Worm (Caenorhabditis elegans) whole organism, young adult: Measurements from ENCODE around the gene Y45F3A.1.

Source experiments
- B0261.1 ChIP-seq: sonication (generic microtip); optimal IDR thresholded peaks from 2 replicates; lab custom pipeline; 2016; ENCODE audit warnings: mild to moderate bottlenecking, missing genetic modification characterization, moderate library complexity, missing compliant biosample characterization
- C17E4.6 ChIP-seq: fragments of 200-800 bp; sonication (Bioruptor generic); IDR thresholded peaks from 2 replicates; pipeline ENCODE4 v1.3.6; 2022; ENCODE audit warnings: missing genetic modification reagents, missing genetic modification characterization, missing compliant biosample characterization
- F33H1.4 ChIP-seq: fragments of 200-800 bp; sonication (Bioruptor generic); IDR thresholded peaks from 2 replicates; pipeline ENCODE4 v1.3.6; 2022; ENCODE audit warnings: missing genetic modification reagents, missing genetic modification characterization, missing compliant biosample characterization
- F37B4.10 ChIP-seq: fragments of 200-800 bp; sonication (Bioruptor generic); IDR thresholded peaks from 2 replicates; pipeline ENCODE4 v1.3.6; 2022; ENCODE audit warnings: missing genetic modification characterization, missing compliant biosample characterization
- F49E8.2 ChIP-seq: sonication (generic microtip); optimal IDR thresholded peaks from 3 replicates; lab custom pipeline; 2017; ENCODE audit warnings: missing genetic modification characterization, mild to moderate bottlenecking, missing compliant biosample characterization, antibody characterized with exemption, moderate library complexity; ENCODE audit not compliant: insufficient read depth
- F57A8.1 ChIP-seq: fragments of 200-800 bp; sonication (Bioruptor generic); optimal IDR thresholded peaks from 2 replicates; lab custom pipeline; 2018; ENCODE audit warnings: mild to moderate bottlenecking, missing genetic modification characterization, moderate library complexity, missing compliant biosample characterization
- T07F8.4 ChIP-seq: sonication (generic microtip); optimal IDR thresholded peaks from 2 replicates; lab custom pipeline; 2016; ENCODE audit warnings: mild to moderate bottlenecking, missing genetic modification characterization, moderate library complexity, missing compliant biosample characterization
- T26A5.8 ChIP-seq: sonication (generic microtip); optimal IDR thresholded peaks from 2 replicates; lab custom pipeline; 2016; ENCODE audit warnings: missing genetic modification characterization, missing compliant biosample characterization
- Y53G8AR.9 ChIP-seq: fragments of 200-800 bp; sonication (Bioruptor generic); conservative IDR thresholded peaks from 2 replicates; pipeline ENCODE4 v1.3.6; 2022; ENCODE audit warnings: missing genetic modification reagents, missing genetic modification characterization, missing compliant biosample characterization
- akir-1 ChIP-seq: fragments of 200-800 bp; sonication (Bioruptor generic); optimal IDR thresholded peaks from 2 replicates; lab custom pipeline; 2018; ENCODE audit warnings: mild to moderate bottlenecking, missing genetic modification characterization, moderate library complexity, missing compliant biosample characterization
- bed-2 ChIP-seq: fragments of 200-800 bp; sonication (Bioruptor generic); IDR thresholded peaks from 2 replicates; pipeline ENCODE4 v1.3.6; 2022; ENCODE audit warnings: missing genetic modification reagents, missing genetic modification characterization, missing compliant biosample characterization
- ccch-3 ChIP-seq: fragments of 200-800 bp; sonication (Bioruptor generic); optimal IDR thresholded peaks from 2 replicates; lab custom pipeline; 2018; ENCODE audit warnings: mild to moderate bottlenecking, missing genetic modification characterization, missing compliant biosample characterization
- cebp-2 ChIP-seq: fragments of 200-800 bp; sonication (Bioruptor generic); IDR thresholded peaks from 2 replicates; pipeline ENCODE4 v1.3.6; 2022; ENCODE audit warnings: missing genetic modification characterization, missing compliant biosample characterization
- ceh-100 ChIP-seq: fragments of 200-800 bp; sonication (Bioruptor generic); IDR thresholded peaks from 2 replicates; pipeline ENCODE4 v1.3.6; 2022; ENCODE audit warnings: missing genetic modification reagents, missing genetic modification characterization, missing compliant biosample characterization
- ceh-27 ChIP-seq: fragments of 200-800 bp; sonication (Bioruptor generic); optimal IDR thresholded peaks from 2 replicates; lab custom pipeline; 2018; ENCODE audit warnings: mild to moderate bottlenecking, missing genetic modification characterization, moderate library complexity, missing compliant biosample characterization
- ceh-58 ChIP-seq: fragments of 200-800 bp; sonication (Bioruptor generic); IDR thresholded peaks from 2 replicates; pipeline ENCODE4 v1.3.6; 2022; ENCODE audit warnings: missing genetic modification characterization, missing compliant biosample characterization
- ceh-91 ChIP-seq: fragments of 200-800 bp; sonication (Bioruptor generic); IDR thresholded peaks from 2 replicates; pipeline ENCODE4 v1.3.6; 2022; ENCODE audit warnings: missing genetic modification reagents, missing genetic modification characterization, missing compliant biosample characterization
- egl-18 ChIP-seq: fragments of 200-800 bp; sonication (Bioruptor generic); IDR thresholded peaks from 2 replicates; pipeline ENCODE4 v1.3.6; 2022; ENCODE audit warnings: missing genetic modification reagents, missing genetic modification characterization, missing compliant biosample characterization
- egl-44 ChIP-seq: fragments of 200-800 bp; sonication (Bioruptor generic); IDR thresholded peaks from 2 replicates; pipeline ENCODE4 v1.3.6; 2022; ENCODE audit warnings: missing genetic modification reagents, missing genetic modification characterization, missing compliant biosample characterization
- ekl-4 ChIP-seq: fragments of 200-800 bp; sonication (Bioruptor generic); IDR thresholded peaks from 2 replicates; pipeline ENCODE4 v1.3.6; 2022; ENCODE audit warnings: missing genetic modification reagents, missing genetic modification characterization, missing compliant biosample characterization
- hmg-1.2 ChIP-seq: fragments of 200-800 bp; sonication (Bioruptor generic); IDR thresholded peaks from 2 replicates; pipeline ENCODE4 v1.3.6; 2022; ENCODE audit warnings: missing genetic modification reagents, missing genetic modification characterization, missing compliant biosample characterization
- hrde-1 ChIP-seq: sonication (generic microtip); optimal IDR thresholded peaks from 2 replicates; lab custom pipeline; 2016; ENCODE audit warnings: missing genetic modification characterization, mild to moderate bottlenecking, missing compliant biosample characterization, moderate library complexity, missing genotype, missing genetic modification reagents, borderline replicate concordance
- lag-1 ChIP-seq: fragments of 200-800 bp; sonication (Bioruptor generic); IDR thresholded peaks from 2 replicates; pipeline ENCODE4 v1.3.6; 2022; ENCODE audit warnings: missing genetic modification reagents, missing genetic modification characterization, missing compliant biosample characterization
- let-607 ChIP-seq, 2 experiments: fragments of 200-800 bp in 1 of 2; sonication (Bioruptor generic) in 1 of 2; sonication (generic microtip) in 1 of 2; optimal IDR thresholded peaks; 2 replicates each; lab custom pipeline; 2016 to 2018; ENCODE audit warnings: mild to moderate bottlenecking in 2 of 2, missing compliant biosample characterization in 2 of 2, missing genetic modification characterization in 2 of 2, moderate library complexity in 2 of 2, missing genotype in 1 of 2
- lin-26 ChIP-seq: fragments of 200-800 bp; sonication (Bioruptor generic); IDR thresholded peaks from 2 replicates; pipeline ENCODE4 v1.3.6; 2022; ENCODE audit warnings: missing genetic modification reagents, missing genetic modification characterization, missing compliant biosample characterization
- lin-40 ChIP-seq: sonication (generic microtip); optimal IDR thresholded peaks from 2 replicates; lab custom pipeline; 2016; ENCODE audit warnings: missing genetic modification characterization, mild to moderate bottlenecking, missing compliant biosample characterization, missing genotype, missing genetic modification reagents
- madf-3 ChIP-seq: fragments of 200-800 bp; sonication (Bioruptor generic); IDR thresholded peaks from 2 replicates; pipeline ENCODE4 v1.3.6; 2022; ENCODE audit warnings: missing genetic modification reagents, missing genetic modification characterization, missing compliant biosample characterization
- madf-6 ChIP-seq: fragments of 200-800 bp; sonication (Bioruptor generic); IDR thresholded peaks from 2 replicates; pipeline ENCODE4 v1.3.6; 2022; ENCODE audit warnings: missing genetic modification reagents, missing genetic modification characterization, missing compliant biosample characterization
- nhr-120 ChIP-seq: fragments of 200-800 bp; sonication (Bioruptor generic); IDR thresholded peaks from 2 replicates; pipeline ENCODE4 v1.3.6; 2022; ENCODE audit warnings: missing genetic modification characterization, missing compliant biosample characterization
- nhr-80 ChIP-seq: sonication (generic microtip); optimal IDR thresholded peaks from 2 replicates; lab custom pipeline; 2016; ENCODE audit warnings: missing genetic modification characterization, missing compliant biosample characterization
- nhr-90 ChIP-seq: sonication (generic microtip); optimal IDR thresholded peaks from 2 replicates; lab custom pipeline; 2016; ENCODE audit warnings: missing genotype, mild to moderate bottlenecking, missing genetic modification characterization, missing compliant biosample characterization
- sea-2 ChIP-seq: fragments of 200-800 bp; sonication (Bioruptor generic); IDR thresholded peaks from 2 replicates; pipeline ENCODE4 v1.3.6; 2022; ENCODE audit warnings: missing genetic modification characterization, missing compliant biosample characterization
- snpc-1.1 ChIP-seq: sonication (generic microtip); optimal IDR thresholded peaks from 2 replicates; lab custom pipeline; 2017; ENCODE audit warnings: missing genetic modification characterization, mild to moderate bottlenecking, missing compliant biosample characterization, antibody characterized with exemption, moderate library complexity, missing genotype, missing genetic modification reagents; ENCODE audit not compliant: insufficient read depth
- snpc-1.3 ChIP-seq: sonication (generic microtip); optimal IDR thresholded peaks from 2 replicates; lab custom pipeline; 2017; ENCODE audit warnings: missing genetic modification characterization, mild to moderate bottlenecking, missing compliant biosample characterization, antibody characterized with exemption, moderate library complexity, missing genotype, missing genetic modification reagents; ENCODE audit not compliant: insufficient read depth
- snpc-4 ChIP-seq, 5 experiments: fragments of 150-350 bp in 1 of 5; sonication (generic microtip) in 4 of 5; optimal IDR thresholded peaks; 2 replicates each; lab custom pipeline; 2014 to 2018; ENCODE audit warnings: missing genetic modification characterization in 5 of 5, missing biosample characterization in 3 of 5, antibody characterized with exemption in 2 of 5, mild to moderate bottlenecking in 2 of 5, missing compliant biosample characterization in 2 of 5, missing genotype in 2 of 5, moderate library complexity in 2 of 5, missing genetic modification reagents in 1 of 5
- somi-1 ChIP-seq: fragments of 200-800 bp; sonication (Bioruptor generic); optimal IDR thresholded peaks from 2 replicates; lab custom pipeline; 2018; ENCODE audit warnings: mild to moderate bottlenecking, missing genetic modification characterization, missing compliant biosample characterization
- tbp1 ChIP-seq: fragments of 200-800 bp; sonication (Bioruptor generic); optimal IDR thresholded peaks from 2 replicates; lab custom pipeline; 2018; ENCODE audit warnings: mild to moderate bottlenecking, missing genetic modification characterization, missing compliant biosample characterization
- tbx-9 ChIP-seq: sonication (generic microtip); optimal IDR thresholded peaks from 2 replicates; lab custom pipeline; 2016; ENCODE audit warnings: borderline replicate concordance, missing genetic modification characterization, inconsistent platforms, missing compliant biosample characterization
- unc-130 ChIP-seq: sonication (generic microtip); optimal IDR thresholded peaks from 2 replicates; lab custom pipeline; 2016; ENCODE audit warnings: missing genetic modification reagents, missing genetic modification characterization, missing compliant biosample characterization
- xnd-1 ChIP-seq: sonication (generic microtip); optimal IDR thresholded peaks from 2 replicates; lab custom pipeline; 2016; ENCODE audit warnings: missing genotype, missing genetic modification reagents, missing genetic modification characterization, missing compliant biosample characterization
- zfh-2 ChIP-seq: fragments of 200-800 bp; sonication (Bioruptor generic); conservative IDR thresholded peaks from 2 replicates; pipeline ENCODE4 v1.3.6; 2022; ENCODE audit warnings: missing genetic modification reagents, missing genetic modification characterization, missing compliant biosample characterization
- ztf-18 ChIP-seq: sonication (generic microtip); optimal IDR thresholded peaks from 2 replicates; lab custom pipeline; 2016; ENCODE audit warnings: missing genotype, mild to moderate bottlenecking, missing genetic modification characterization, missing compliant biosample characterization
- ztf-22 ChIP-seq: fragments of 200-800 bp; sonication (Bioruptor generic); optimal IDR thresholded peaks from 2 replicates; lab custom pipeline; 2018; ENCODE audit warnings: mild to moderate bottlenecking, missing genetic modification characterization, moderate library complexity, missing compliant biosample characterization
- ztf-26 ChIP-seq: sonication (generic microtip); optimal IDR thresholded peaks from 2 replicates; lab custom pipeline; 2017; ENCODE audit warnings: missing genetic modification characterization, missing compliant biosample characterization
- ztf-28 ChIP-seq: fragments of 200-800 bp; sonication (Bioruptor generic); IDR thresholded peaks from 2 replicates; pipeline ENCODE4 v1.3.6; 2022; ENCODE audit warnings: missing genetic modification reagents, missing genetic modification characterization, missing compliant biosample characterization

The Y45F3A.1 gene

ce11 chrIII:10561904-10562303, at the start of gene Y45F3A.1 (continued):
- TF ChIP-seq madf-6 (GFP tag; lab: Robert Waterston, UW) (peak; percentile 89), hrde-1 (tag; lab: Kevin White, UChicago) (no peak), cebp-2 (GFP tag; lab: Robert Waterston, UW) (no peak), snpc-1.1 (tag; lab: Kevin White, UChicago) (peak; percentile 3), F49E8.2 (tag; lab: Kevin White, UChicago) (no peak), ceh-58 (GFP tag; lab: Robert Waterston, UW) (no peak), T26A5.8 (tag; lab: Kevin White, UChicago) (no peak), unc-130 (GFP tag; lab: Kevin White, UChicago) (no peak), lin-40 (tag; lab: Kevin White, UChicago) (no peak), ztf-26 (tag; lab: Kevin White, UChicago) (no peak), let-607 (tag; optimal IDR thresholded peaks at IDR 0.05; lab: Kevin White, UChicago) (no peak), ekl-4 (no peak), F57A8.1 (GFP tag; lab: Kevin White, UChicago) (no peak), nhr-80 (tag; lab: Kevin White, UChicago) (no peak), C17E4.6 (no peak), F37B4.10 (GFP tag; lab: Robert Waterston, UW) (no peak), ceh-91 (GFP tag; lab: Robert Waterston, UW) (no peak), ztf-18 (no peak), somi-1 (GFP tag; lab: Kevin White, UChicago) (no peak), lin-26 (GFP tag; lab: Robert Waterston, UW) (no peak), nhr-90 (no peak), xnd-1 (tag; lab: Kevin White, UChicago) (peak; percentile 76), tbp1 (GFP tag; lab: Kevin White, UChicago) (no peak), madf-3 (no peak), zfh-2 (no peak), akir-1 (GFP tag; lab: Kevin White, UChicago) (no peak), ceh-100 (GFP tag; lab: Robert Waterston, UW) (no peak)

DNA sequence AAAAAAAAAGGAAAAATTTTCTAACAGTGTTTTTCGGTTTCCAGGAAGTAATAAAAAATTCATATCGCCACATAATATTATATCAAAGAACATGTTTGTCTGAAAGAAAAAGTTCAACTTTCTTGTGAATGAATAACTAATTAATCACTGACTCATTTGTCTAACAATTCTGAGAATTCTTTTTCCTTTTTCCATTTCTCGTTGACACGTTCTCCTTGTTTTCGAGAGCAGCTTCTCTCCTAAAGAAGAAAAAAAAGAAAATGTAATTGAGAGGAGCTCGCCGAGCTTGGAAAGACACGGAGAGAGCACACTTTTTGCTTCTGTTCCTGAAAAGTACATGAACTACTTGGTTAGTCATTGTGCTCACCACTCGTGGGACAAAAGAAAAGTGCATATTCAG, 46.4 kb upstream of the Y45F3A.1 start:
- TF ChIP-seq hmg-1.2 (GFP tag; lab: Robert Waterston, UW), result no peak
- TF ChIP-seq egl-18 (GFP tag; lab: Robert Waterston, UW), result no peak
- no peak for TF ChIP-seq T07F8.4 (tag; lab: Kevin White, UChicago)
- no peak for TF ChIP-seq F33H1.4 (GFP tag; lab: Robert Waterston, UW)
- no peak for TF ChIP-seq egl-44 (GFP tag; lab: Robert Waterston, UW)
- no peak for TF ChIP-seq snpc-1.3 (tag; lab: Kevin White, UChicago)
- TF ChIP-seq sea-2 (GFP tag; lab: Robert Waterston, UW), result no peak
- TF ChIP-seq ztf-28 (GFP tag; lab: Robert Waterston, UW), result no peak
- TF ChIP-seq ztf-22 (GFP tag; lab: Kevin White, UChicago), result no peak
- TF ChIP-seq B0261.1, result no peak
- no peak for TF ChIP-seq ccch-3 (GFP tag; lab: Kevin White, UChicago)
- no peak for TF ChIP-seq snpc-4 (GFP tag; optimal IDR thresholded peaks at IDR 0.05; lab: Kevin White, UChicago)
- no peak for TF ChIP-seq snpc-4 (tag; optimal IDR thresholded peaks at IDR 0.05; lab: Kevin White, UChicago)
- TF ChIP-seq Y53G8AR.9 (GFP tag; lab: Robert Waterston, UW), result no peak
- no peak for TF ChIP-seq ceh-27 (GFP tag; lab: Kevin White, UChicago)
- no peak for TF ChIP-seq lag-1 (GFP tag; lab: Robert Waterston, UW)
- TF ChIP-seq nhr-120, result no peak
- TF ChIP-seq ceh-58 (GFP tag; lab: Robert Waterston, UW), result no peak
- no peak for TF ChIP-seq bed-2 (GFP tag; lab: Robert Waterston, UW)
- no peak for TF ChIP-seq tbx-9 (tag; lab: Kevin White, UChicago)
